Fruit fly (Drosophila melanogaster): ENCODE data around the gene aurA.

Gene aurA

DNA sequence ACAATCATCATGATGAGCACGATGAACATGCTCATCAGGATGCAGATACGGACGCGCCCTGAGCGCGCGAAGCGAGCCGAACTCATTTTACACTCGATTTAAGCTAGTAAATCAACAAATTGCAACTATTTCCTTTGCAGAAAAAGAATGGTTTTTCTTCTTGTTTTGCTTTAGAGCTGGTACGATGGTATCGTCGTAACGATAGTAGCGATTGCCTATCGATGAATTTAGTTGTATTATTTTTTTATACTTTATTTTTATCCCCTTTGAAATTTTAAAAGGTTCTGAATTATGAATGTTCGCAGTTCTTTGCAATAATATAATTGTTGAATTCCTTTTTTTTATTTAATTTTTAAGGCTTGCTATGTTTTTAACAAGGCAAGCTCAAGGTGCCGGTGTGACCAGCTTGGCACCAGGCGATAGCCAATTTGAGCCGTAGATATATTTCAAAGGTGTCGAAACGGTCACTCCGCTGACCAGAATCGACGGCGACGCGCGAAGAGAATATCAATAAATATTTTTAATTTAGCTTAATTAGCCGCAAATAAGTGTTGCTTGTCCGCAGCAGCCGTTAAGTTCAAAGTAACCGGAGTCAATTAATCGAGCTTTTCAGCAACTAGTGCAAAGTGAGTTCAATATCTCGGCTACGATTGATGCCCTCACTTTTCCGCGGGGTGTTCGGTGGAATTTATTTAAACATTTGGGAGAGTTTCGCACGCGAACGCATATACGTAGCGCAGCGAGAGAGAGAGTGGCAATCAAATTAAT is 4.5 kb downstream of the aurA start, which contains the start of the genes CG12213 and GC1 (continued):
- no peak for TF ChIP-seq h (optimal IDR thresholded peaks at IDR 0.05)
- no peak for TF ChIP-seq pho (GFP tag; optimal IDR thresholded peaks at IDR 0.05)
- TF ChIP-seq toy (GFP tag; IDR thresholded peaks at IDR 0.05), result no peak
- no peak for TF ChIP-seq ac (GFP tag; optimal IDR thresholded peaks at IDR 0.05)
- peak; percentile 35; the same call in 1 of the 2 replicates for TF ChIP-seq Rfx (GFP tag; IDR thresholded peaks at IDR 0.05)
- no peak for TF ChIP-seq schlank (tag; optimal IDR thresholded peaks at IDR 0.05)
- no peak for TF ChIP-seq gcm2 (GFP tag; optimal IDR thresholded peaks at IDR 0.05)
- no peak for TF ChIP-seq HHEX (GFP tag; optimal IDR thresholded peaks at IDR 0.05)
- TF ChIP-seq Doc2 (GFP tag; IDR thresholded peaks at IDR 0.05), result no peak
- TF ChIP-seq lmd (GFP tag; IDR thresholded peaks at IDR 0.05), result no peak
- TF ChIP-seq Bteb2 (GFP tag; optimal IDR thresholded peaks at IDR 0.05), result no peak
- TF ChIP-seq CG2199 (GFP tag; IDR thresholded peaks at IDR 0.05), result no peak
- TF ChIP-seq klu (GFP tag; IDR thresholded peaks at IDR 0.05), result no peak
- TF ChIP-seq CG16815 (GFP tag; optimal IDR thresholded peaks at IDR 0.05), result no peak
- no peak for TF ChIP-seq CG1233 (GFP tag; optimal IDR thresholded peaks at IDR 0.05)
- no peak for TF ChIP-seq Usf (GFP tag; optimal IDR thresholded peaks at IDR 0.05)
- TF ChIP-seq Scr (GFP tag; IDR thresholded peaks at IDR 0.05; ENCODE audit: partially characterized antibody), result peak; percentile 99
- peak; percentile 12 for TF ChIP-seq CG1647 (GFP tag; optimal IDR thresholded peaks at IDR 0.05)
- TF ChIP-seq CG11695 (GFP tag; IDR thresholded peaks at IDR 0.05), result no peak
- no peak for TF ChIP-seq CG12744 (GFP tag; optimal IDR thresholded peaks at IDR 0.05)
- peak; percentile 97 for TF ChIP-seq Opbp (GFP tag; IDR thresholded peaks at IDR 0.05; ENCODE audit: partially characterized antibody)
- TF ChIP-seq CG6654 (GFP tag; optimal IDR thresholded peaks at IDR 0.05), result no peak
- no peak for TF ChIP-seq CG32532 (GFP tag; IDR thresholded peaks at IDR 0.05)
- TF ChIP-seq nom (GFP tag; optimal IDR thresholded peaks at IDR 0.05), result no peak
- TF ChIP-seq CG12391 (tag; optimal IDR thresholded peaks at IDR 0.05), result peak; percentile 70
- no peak for TF ChIP-seq CkIIα-i1 (GFP tag; IDR thresholded peaks at IDR 0.05)
- no peak for TF ChIP-seq CG43689 (GFP tag; IDR thresholded peaks at IDR 0.05)
- no peak for TF ChIP-seq NK7.1 (GFP tag; optimal IDR thresholded peaks at IDR 0.05)
- TF ChIP-seq CG9727 (GFP tag; optimal IDR thresholded peaks at IDR 0.05), result peak; percentile 55
- no peak for TF ChIP-seq hkb (optimal IDR thresholded peaks at IDR 0.05)
- TF ChIP-seq hkb (GFP tag; IDR thresholded peaks at IDR 0.05), result no peak
- TF ChIP-seq ab (GFP tag; optimal IDR thresholded peaks at IDR 0.05), result no peak
- no peak for TF ChIP-seq Hr78 (GFP tag; optimal IDR thresholded peaks at IDR 0.05)
- no peak for TF ChIP-seq Ssrp (tag; optimal IDR thresholded peaks at IDR 0.05)
- no peak for TF ChIP-seq CG12071 (GFP tag; optimal IDR thresholded peaks at IDR 0.05)
- no peak for TF ChIP-seq HLH3B (GFP tag; IDR thresholded peaks at IDR 0.05)
- no peak for TF ChIP-seq ATbp (GFP tag; optimal IDR thresholded peaks at IDR 0.05)
- no peak for TF ChIP-seq CG16863 (GFP tag; optimal IDR thresholded peaks at IDR 0.05)
- peak; percentile 20 for TF ChIP-seq Mad (GFP tag; optimal IDR thresholded peaks at IDR 0.05)
- TF ChIP-seq CG14965 (GFP tag; optimal IDR thresholded peaks at IDR 0.05; ENCODE audit: borderline replicate concordance), result no peak
- no peak for TF ChIP-seq CG7928 (GFP tag; optimal IDR thresholded peaks at IDR 0.05)
- peak; percentile 16 for TF ChIP-seq HLH54F (GFP tag; optimal IDR thresholded peaks at IDR 0.05)
- TF ChIP-seq CG4282 (GFP tag; optimal IDR thresholded peaks at IDR 0.05), result no peak
- peak; percentile 60 for TF ChIP-seq sqz (GFP tag; optimal IDR thresholded peaks at IDR 0.05)
- TF ChIP-seq trem (tag; optimal IDR thresholded peaks at IDR 0.05), result peak; percentile 93
- TF ChIP-seq CG9797 (GFP tag; optimal IDR thresholded peaks at IDR 0.05), result peak; percentile 91
- TF ChIP-seq CG3163 (GFP tag; optimal IDR thresholded peaks at IDR 0.05), result no peak
- TF ChIP-seq CG11093 (GFP tag; IDR thresholded peaks at IDR 0.05), result no peak
- no peak for TF ChIP-seq lab (GFP tag; optimal IDR thresholded peaks at IDR 0.05)
- TF ChIP-seq Dbx (GFP tag; IDR thresholded peaks at IDR 0.05), result 0 out of 3 replicates have a peak, but pooled peaks have one; percentile 21
- TF ChIP-seq CG2120 (GFP tag; optimal IDR thresholded peaks at IDR 0.05), result peak; percentile 50
